Fruit fly (Drosophila melanogaster) whole organism, prepupa: ENCODE results near the gene CG14321.

Source experiments
- CG10631 ChIP-seq: fragments of 200-800 bp; sonication (Bioruptor generic); optimal IDR thresholded peaks from 2 replicates; lab custom pipeline; 2016; ENCODE audit warnings: missing biosample characterization, missing genetic modification characterization
- CG11294 ChIP-seq: fragments of 200-800 bp; sonication (Bioruptor generic); IDR thresholded peaks from 2 replicates; pipeline ENCODE4 v1.3.6; 2022; ENCODE audit warnings: missing biosample characterization, missing genetic modification characterization
- CG11902 ChIP-seq: fragments of 200-800 bp; sonication (Bioruptor generic); optimal IDR thresholded peaks from 3 replicates; lab custom pipeline; 2016; ENCODE audit warnings: missing biosample characterization, missing genetic modification characterization
- CG15336 ChIP-seq: fragments of 200-800 bp; sonication (Bioruptor generic); IDR thresholded peaks from 2 replicates; pipeline ENCODE4 v1.3.6; 2022; ENCODE audit warnings: missing biosample characterization, missing genetic modification characterization
- CG1621 ChIP-seq: fragments of 200-800 bp; sonication (Bioruptor generic); optimal IDR thresholded peaks from 3 replicates; lab custom pipeline; 2018; ENCODE audit warnings: missing biosample characterization, mild to moderate bottlenecking, missing genetic modification characterization
- CG16779 ChIP-seq: fragments of 200-800 bp; sonication (Bioruptor generic); optimal IDR thresholded peaks from 3 replicates; lab custom pipeline; 2017; ENCODE audit warnings: missing biosample characterization, mild to moderate bottlenecking, missing genetic modification characterization
- CG3032 ChIP-seq: fragments of 200-800 bp; optimal IDR thresholded peaks from 2 replicates; lab custom pipeline; 2019; ENCODE audit warnings: missing biosample characterization, mild to moderate bottlenecking, missing genetic modification characterization, moderate library complexity
- CG31627 ChIP-seq: fragments of 200-800 bp; sonication (Bioruptor generic); optimal IDR thresholded peaks from 3 replicates; lab custom pipeline; 2016; ENCODE audit warnings: missing biosample characterization, missing genetic modification characterization
- CG34406 ChIP-seq: fragments of 200-800 bp; sonication (Bioruptor generic); optimal IDR thresholded peaks from 3 replicates; lab custom pipeline; 2016; ENCODE audit warnings: missing biosample characterization, missing genetic modification characterization
- CG3919 ChIP-seq: fragments of 200-800 bp; sonication (Bioruptor generic); optimal IDR thresholded peaks from 3 replicates; lab custom pipeline; 2016; ENCODE audit warnings: missing biosample characterization, missing genetic modification characterization
- CG4318 ChIP-seq: fragments of 200-800 bp; sonication (Bioruptor generic); optimal IDR thresholded peaks from 3 replicates; lab custom pipeline; 2017; ENCODE audit warnings: missing biosample characterization, mild to moderate bottlenecking, missing genetic modification characterization
- CG6163 ChIP-seq: fragments of 200-800 bp; sonication (Bioruptor generic); IDR thresholded peaks from 3 replicates; pipeline ENCODE4 v1.3.6; 2022; ENCODE audit warnings: missing biosample characterization, missing genetic modification characterization
- CG6792 ChIP-seq: fragments of 200-800 bp; sonication (Bioruptor generic); optimal IDR thresholded peaks from 3 replicates; lab custom pipeline; 2016; ENCODE audit warnings: missing biosample characterization, missing genetic modification characterization
- CG6808 ChIP-seq: fragments of 200-800 bp; sonication (Bioruptor generic); optimal IDR thresholded peaks from 3 replicates; lab custom pipeline; 2017; ENCODE audit warnings: missing biosample characterization, missing genetic modification characterization, mild to moderate bottlenecking, moderate library complexity, missing genetic modification reagents
- CG6854 ChIP-seq: fragments of 200-800 bp; sonication (Bioruptor generic); optimal IDR thresholded peaks from 2 replicates; lab custom pipeline; 2017; ENCODE audit warnings: missing biosample characterization, mild to moderate bottlenecking, missing genetic modification characterization
- CG7368 ChIP-seq: fragments of 200-800 bp; sonication (Bioruptor generic); optimal IDR thresholded peaks from 3 replicates; lab custom pipeline; 2016; ENCODE audit warnings: missing biosample characterization, missing genetic modification characterization
- CG8119 ChIP-seq: fragments of 200-800 bp; sonication (Bioruptor generic); IDR thresholded peaks from 3 replicates; pipeline ENCODE4 v1.3.6; 2022; ENCODE audit warnings: missing biosample characterization, missing genetic modification characterization
- CG8632 ChIP-seq: fragments of 200-800 bp; sonication (Bioruptor generic); optimal IDR thresholded peaks from 3 replicates; lab custom pipeline; 2016; ENCODE audit warnings: missing biosample characterization, missing genetic modification characterization
- Eip78C ChIP-seq: fragments of 200-800 bp; sonication (Bioruptor generic); peaks from one replicate; lab custom pipeline; 2016; ENCODE audit warnings: missing biosample characterization, missing genetic modification characterization
- Eip93F ChIP-seq: fragments of 200-800 bp; sonication (Bioruptor generic); optimal IDR thresholded peaks from 2 replicates; lab custom pipeline; 2016; ENCODE audit warnings: missing biosample characterization, mild to moderate bottlenecking, missing genetic modification characterization
- Ets96B ChIP-seq: fragments of 200-800 bp; optimal IDR thresholded peaks from 2 replicates; lab custom pipeline; 2019; ENCODE audit warnings: missing biosample characterization, mild to moderate bottlenecking, missing genetic modification characterization, moderate library complexity
- Gug ChIP-seq: fragments of 200-800 bp; sonication (Bioruptor generic); IDR thresholded peaks from 2 replicates; pipeline ENCODE4 v1.3.6; 2022; ENCODE audit warnings: missing biosample characterization, missing genetic modification characterization
- Hr38 ChIP-seq: sonication (Bioruptor generic); optimal IDR thresholded peaks from 2 replicates; lab custom pipeline; 2016; ENCODE audit warnings: missing biosample characterization, missing genetic modification characterization
- Hr39 ChIP-seq: fragments of 200-800 bp; sonication (Bioruptor generic); optimal IDR thresholded peaks from 2 replicates; lab custom pipeline; 2016; ENCODE audit warnings: missing biosample characterization, missing genetic modification characterization
- Hr4 ChIP-seq: fragments of 200-800 bp; sonication (Bioruptor generic); optimal IDR thresholded peaks from 3 replicates; lab custom pipeline; 2016; ENCODE audit warnings: missing biosample characterization, missing genetic modification characterization
- Lpt ChIP-seq: fragments of 200-800 bp; sonication (Bioruptor generic); optimal IDR thresholded peaks from 3 replicates; lab custom pipeline; 2016; ENCODE audit warnings: missing biosample characterization, missing genetic modification characterization
- OdsH ChIP-seq: fragments of 200-800 bp; sonication (Bioruptor generic); optimal IDR thresholded peaks from 3 replicates; lab custom pipeline; 2016; ENCODE audit warnings: missing biosample characterization, missing genetic modification characterization
- Sox102F ChIP-seq: fragments of 200-800 bp; sonication (Bioruptor generic); optimal IDR thresholded peaks from 2 replicates; lab custom pipeline; 2016; ENCODE audit warnings: missing biosample characterization, mild to moderate bottlenecking, missing genetic modification characterization
- Sox14 ChIP-seq: fragments of 200-800 bp; sonication (Bioruptor generic); optimal IDR thresholded peaks from 3 replicates; lab custom pipeline; 2016; ENCODE audit warnings: missing biosample characterization, missing genetic modification characterization
- achi ChIP-seq: fragments of 200-800 bp; sonication (Bioruptor generic); optimal IDR thresholded peaks from 3 replicates; lab custom pipeline; 2016; ENCODE audit warnings: missing biosample characterization, missing genetic modification characterization
- acj6 ChIP-seq: fragments of 200-800 bp; sonication (Bioruptor generic); optimal IDR thresholded peaks from 3 replicates; lab custom pipeline; 2016; ENCODE audit warnings: missing biosample characterization, missing genetic modification characterization
- cyc ChIP-seq: fragments of 200-800 bp; sonication (Bioruptor generic); optimal IDR thresholded peaks from 3 replicates; lab custom pipeline; 2016; ENCODE audit warnings: missing biosample characterization, missing genetic modification characterization
- dac ChIP-seq: fragments of 200-800 bp; sonication (Bioruptor generic); optimal IDR thresholded peaks from 2 replicates; lab custom pipeline; 2017; ENCODE audit warnings: missing biosample characterization, mild to moderate bottlenecking, missing genetic modification characterization
- dsx ChIP-seq: fragments of 200-800 bp; optimal IDR thresholded peaks from 3 replicates; lab custom pipeline; 2019; ENCODE audit warnings: missing biosample characterization, mild to moderate bottlenecking, missing genetic modification characterization, moderate library complexity; ENCODE audit not compliant: poor library complexity, severe bottlenecking
- fd59A ChIP-seq: fragments of 200-800 bp; sonication (Bioruptor generic); optimal IDR thresholded peaks from 2 replicates; lab custom pipeline; 2017; ENCODE audit warnings: missing biosample characterization, mild to moderate bottlenecking, missing genetic modification characterization, missing genetic modification reagents
- fkh ChIP-seq: fragments of 200-800 bp; sonication (Bioruptor generic); optimal IDR thresholded peaks from 3 replicates; lab custom pipeline; 2017; ENCODE audit warnings: missing biosample characterization, mild to moderate bottlenecking, missing genetic modification characterization, moderate library complexity
- net ChIP-seq: fragments of 200-800 bp; sonication (Bioruptor generic); optimal IDR thresholded peaks from 3 replicates; lab custom pipeline; 2016; ENCODE audit warnings: missing biosample characterization, missing genetic modification characterization
- salr ChIP-seq, 2 experiments: fragments of 200-800 bp; sonication (Bioruptor generic); optimal IDR thresholded peaks; 3 replicates each; lab custom pipeline; 2016 to 2018; ENCODE audit warnings: missing biosample characterization in 2 of 2, missing genetic modification characterization in 2 of 2, mild to moderate bottlenecking in 1 of 2
- ss ChIP-seq, 2 experiments: fragments of 200-800 bp; sonication (Bioruptor generic); optimal IDR thresholded peaks; 2 replicates in 1 of 2; 3 replicates in 1 of 2; lab custom pipeline; 2017 to 2018; ENCODE audit warnings: mild to moderate bottlenecking in 2 of 2, missing biosample characterization in 2 of 2, missing genetic modification characterization in 2 of 2, moderate library complexity in 1 of 2
- svp ChIP-seq: fragments of 200-800 bp; sonication (Bioruptor generic); peaks from one replicate; lab custom pipeline; 2016; ENCODE audit warnings: missing biosample characterization, missing genetic modification characterization
- topi ChIP-seq: fragments of 200-800 bp; sonication (Bioruptor generic); optimal IDR thresholded peaks from 3 replicates; lab custom pipeline; 2016; ENCODE audit warnings: missing biosample characterization, missing genetic modification characterization
- vri ChIP-seq: fragments of 200-800 bp; sonication (Bioruptor generic); optimal IDR thresholded peaks from 3 replicates; lab custom pipeline; 2016; ENCODE audit warnings: missing biosample characterization, mild to moderate bottlenecking, missing genetic modification characterization

CG14321 gene

DNA sequence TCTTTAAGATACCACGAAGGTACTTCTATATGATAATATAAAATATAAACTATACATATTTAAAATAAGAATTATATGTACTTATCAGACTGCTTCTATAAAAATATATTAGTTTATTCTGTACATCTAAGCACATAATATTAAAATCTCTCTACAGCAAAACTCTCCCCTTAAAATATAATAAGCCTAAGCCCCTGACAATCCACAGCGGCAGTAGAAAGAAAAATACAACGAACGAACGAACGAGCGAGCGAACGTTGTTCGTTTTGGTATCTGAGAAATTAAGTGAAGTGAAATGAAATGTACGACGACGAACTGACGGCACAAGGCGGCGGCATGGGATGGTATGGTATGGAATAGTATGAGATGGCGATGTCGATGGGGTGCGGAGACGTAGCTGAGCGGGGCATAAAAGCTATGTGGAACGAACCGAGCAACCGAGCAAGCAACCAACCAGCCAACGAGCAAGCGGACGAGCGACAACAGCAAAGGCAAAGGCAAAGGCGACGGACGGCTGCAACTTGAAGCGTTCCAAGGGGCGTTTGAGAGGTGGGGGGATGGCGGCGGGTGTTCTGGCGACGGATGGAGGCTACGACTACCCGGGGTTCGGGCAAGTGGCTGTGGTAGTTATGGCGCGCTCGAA lies 32.8 kb upstream of the CG14321 start (continued):
- TF ChIP-seq CG31627 (GFP tag; lab: Kevin White, UChicago) (peak; percentile 87), CG8632 (GFP tag; lab: Kevin White, UChicago) (peak; percentile 99), CG7368 (peak; percentile 92), Eip93F (GFP tag; lab: Kevin White, UChicago) (peak; percentile 94), dac (peak; percentile 89), OdsH (GFP tag; lab: Kevin White, UChicago) (peak; percentile 99), acj6 (GFP tag; lab: Kevin White, UChicago) (peak; percentile 98), vri (GFP tag; lab: Kevin White, UChicago) (peak; percentile 84), salr (GFP tag; optimal IDR thresholded peaks at IDR 0.05; lab: Kevin White, UChicago) (peak; percentile 86 to 93), Hr39 (GFP tag; lab: Kevin White, UChicago) (peak; percentile 86), CG16779 (tag; lab: Kevin White, UChicago) (peak; percentile 97), achi (GFP tag; lab: Kevin White, UChicago) (peak; percentile 98), CG8119 (GFP tag; lab: Robert Waterston, UW) (peak; percentile 99)

DNA sequence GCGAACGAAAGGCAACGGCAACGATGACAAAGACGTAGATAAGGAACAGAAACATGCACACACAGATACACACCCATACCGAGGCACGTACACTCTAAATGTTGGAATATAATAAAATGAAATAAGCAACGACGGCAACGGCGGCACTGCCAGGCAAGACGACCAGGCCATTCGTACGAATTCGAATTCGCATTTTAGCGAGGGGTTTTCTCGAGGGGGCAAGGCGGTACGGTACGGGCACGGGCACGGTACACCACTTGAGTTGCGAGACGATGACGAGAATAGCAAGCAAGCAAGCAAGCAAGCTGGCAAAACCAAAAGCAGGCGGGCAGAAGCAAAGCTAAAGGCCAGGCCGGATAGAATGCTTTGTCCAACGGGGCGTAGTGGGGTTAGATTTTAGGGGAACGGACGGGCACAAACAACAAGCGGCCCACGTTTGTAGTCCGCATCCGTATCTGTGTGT lies 32.2 kb upstream of the CG14321 start:
- TF ChIP-seq CG3032 (tag; lab: Kevin White, UChicago) (peak; percentile 8), CG6163 (GFP tag; lab: Robert Waterston, UW) (peak; percentile 53), net (no peak), fd59A (GFP tag; lab: Kevin White, UChicago) (no peak), Hr38 (GFP tag; lab: Kevin White, UChicago) (no peak), CG11294 (GFP tag; lab: Robert Waterston, UW) (0 out of 2 replicates have a peak, but pooled peaks have one; percentile 31), Sox14 (peak; percentile 68), CG34406 (GFP tag; lab: Kevin White, UChicago) (peak; percentile 11), vri (GFP tag; lab: Kevin White, UChicago) (peak; percentile 60), CG11902 (GFP tag; lab: Kevin White, UChicago) (no peak), svp (GFP tag; lab: Kevin White, UChicago) (peak; percentile 38), cyc (GFP tag; lab: Kevin White, UChicago) (peak; percentile 4), OdsH (GFP tag; lab: Kevin White, UChicago) (no peak), Ets96B (tag; lab: Kevin White, UChicago) (peak; percentile 20), CG16779 (tag; lab: Kevin White, UChicago) (no peak), CG10631 (GFP tag; lab: Kevin White, UChicago) (no peak), Lpt (GFP tag; lab: Kevin White, UChicago) (peak; percentile 53), dsx (GFP tag; lab: Kevin White, UChicago) (peak; percentile 40), CG6792 (GFP tag; lab: Kevin White, UChicago) (peak; percentile 6), CG6808 (GFP tag; lab: Kevin White, UChicago) (peak; percentile 5), CG8119 (GFP tag; lab: Robert Waterston, UW) (0 out of 3 replicates have a peak, but pooled peaks have one; percentile 8), Gug (GFP tag; lab: Robert Waterston, UW) (no peak), Hr4 (peak; percentile 5), ss (GFP tag; optimal IDR thresholded peaks at IDR 0.05; lab: Kevin White, UChicago) (peak; percentile 31 to 38), Eip93F (GFP tag; lab: Kevin White, UChicago) (peak; percentile 21), CG4318 (GFP tag; lab: Kevin White, UChicago) (no peak), Eip78C (GFP tag; lab: Kevin White, UChicago) (peak; percentile 76), fkh (GFP tag; lab: Kevin White, UChicago) (peak; percentile 39), topi (GFP tag; lab: Kevin White, UChicago) (no peak), CG1621 (peak; percentile 12), CG6854 (GFP tag; lab: Kevin White, UChicago) (peak; percentile 71), CG3919 (peak; percentile 2), Sox102F (GFP tag; lab: Kevin White, UChicago) (peak; percentile 39), acj6 (GFP tag; lab: Kevin White, UChicago) (no peak), CG15336 (GFP tag; lab: Robert Waterston, UW) (peak; percentile 47; the same call in 1 of the 2 replicates), salr (GFP tag; optimal IDR thresholded peaks at IDR 0.05; lab: Kevin White, UChicago) (peak in 1 of 2 experiments; percentile 42)
